Worm (Caenorhabditis elegans) whole organism, L2 larva: ENCODE measurements around the gene Y42G9A.2.

Experiments used
- C34F6.9 ChIP-seq: fragments of 150-350 bp; optimal IDR thresholded peaks from 2 replicates; lab custom pipeline; 2014; ENCODE audit warnings: missing biosample characterization, missing genetic modification characterization
- F13H6.1 ChIP-seq: sonication (generic microtip); optimal IDR thresholded peaks from 2 replicates; lab custom pipeline; 2016; ENCODE audit warnings: missing genetic modification characterization, missing compliant biosample characterization
- alr-1 ChIP-seq: fragments of 150-350 bp; optimal IDR thresholded peaks from 2 replicates; lab custom pipeline; 2014; ENCODE audit warnings: missing biosample characterization, missing genetic modification characterization
- aly-2 ChIP-seq: fragments of 150-350 bp; optimal IDR thresholded peaks from 2 replicates; lab custom pipeline; 2014; ENCODE audit warnings: missing biosample characterization, missing genetic modification characterization
- ama-1 ChIP-seq: fragments of 150-350 bp; optimal IDR thresholded peaks from 2 replicates; lab custom pipeline; 2018; ENCODE audit warnings: inconsistent platforms
- blmp-1 ChIP-seq: sonication (generic microtip); optimal IDR thresholded peaks from 2 replicates; lab custom pipeline; 2017; ENCODE audit warnings: missing genetic modification characterization, mild to moderate bottlenecking, missing compliant biosample characterization, antibody characterized with exemption, moderate library complexity; ENCODE audit not compliant: insufficient read depth
- crh-2 ChIP-seq: sonication (generic microtip); optimal IDR thresholded peaks from 2 replicates; lab custom pipeline; 2017; ENCODE audit warnings: missing biosample characterization, missing genetic modification characterization
- dmd-4 ChIP-seq: sonication (generic microtip); optimal IDR thresholded peaks from 2 replicates; lab custom pipeline; 2017; ENCODE audit warnings: missing biosample characterization, missing genetic modification characterization
- egl-27 ChIP-seq: sonication (generic microtip); optimal IDR thresholded peaks from 3 replicates; lab custom pipeline; 2017; ENCODE audit warnings: missing biosample characterization, missing genetic modification reagents, missing genetic modification characterization
- elt-3 ChIP-seq: sonication (generic microtip); optimal IDR thresholded peaks from 2 replicates; lab custom pipeline; 2017; ENCODE audit warnings: missing biosample characterization, missing genetic modification characterization
- fos-1 ChIP-seq: fragments of 150-350 bp; optimal IDR thresholded peaks from 2 replicates; lab custom pipeline; 2014; ENCODE audit warnings: missing biosample characterization, missing genetic modification characterization
- gmeb-1 ChIP-seq: fragments of 150-350 bp; optimal IDR thresholded peaks from 2 replicates; lab custom pipeline; 2014; ENCODE audit warnings: missing biosample characterization, missing genetic modification characterization
- lin-11 ChIP-seq: fragments of 150-350 bp; sonication (generic microtip); optimal IDR thresholded peaks from 2 replicates; lab custom pipeline; 2014; ENCODE audit warnings: missing biosample characterization, missing genetic modification characterization, inconsistent platforms, mixed read lengths
- lsy-2 ChIP-seq, 2 experiments: fragments of 150-350 bp in 1 of 2; sonication (generic microtip) in 1 of 2; optimal IDR thresholded peaks; 2 replicates each; lab custom pipeline; 2014 to 2017; ENCODE audit warnings: missing biosample characterization in 2 of 2, missing genetic modification characterization in 2 of 2
- mdl-1 ChIP-seq, 2 experiments: fragments of 150-350 bp in 1 of 2; sonication (generic microtip) in 1 of 2; optimal IDR thresholded peaks; 2 replicates each; lab custom pipeline; 2017; ENCODE audit warnings: missing biosample characterization in 2 of 2, missing genetic modification characterization in 2 of 2
- nhr-11 ChIP-seq: fragments of 150-350 bp; optimal IDR thresholded peaks from 2 replicates; lab custom pipeline; 2014; ENCODE audit warnings: missing biosample characterization, missing genetic modification characterization
- nhr-12 ChIP-seq: fragments of 150-350 bp; optimal IDR thresholded peaks from 2 replicates; lab custom pipeline; 2014; ENCODE audit warnings: missing biosample characterization, missing genetic modification characterization
- nhr-129 ChIP-seq: fragments of 150-350 bp; optimal IDR thresholded peaks from 2 replicates; lab custom pipeline; 2014; ENCODE audit warnings: missing biosample characterization, missing genetic modification characterization
- nhr-23 ChIP-seq: fragments of 150-350 bp; optimal IDR thresholded peaks from 2 replicates; lab custom pipeline; 2014; ENCODE audit warnings: missing biosample characterization, missing genetic modification reagents, missing genetic modification characterization
- nhr-237 ChIP-seq: fragments of 150-350 bp; optimal IDR thresholded peaks from 2 replicates; lab custom pipeline; 2014; ENCODE audit warnings: missing biosample characterization, missing genetic modification characterization
- nhr-25 ChIP-seq: fragments of 150-350 bp; sonication (generic microtip); optimal IDR thresholded peaks from 3 replicates; lab custom pipeline; 2014; ENCODE audit warnings: missing biosample characterization, missing genetic modification characterization
- nhr-6 ChIP-seq: fragments of 150-350 bp; optimal IDR thresholded peaks from 2 replicates; lab custom pipeline; 2014; ENCODE audit warnings: missing biosample characterization, missing genetic modification characterization
- nhr-77 ChIP-seq: fragments of 150-350 bp; optimal IDR thresholded peaks from 2 replicates; lab custom pipeline; 2014; ENCODE audit warnings: missing biosample characterization, missing genetic modification characterization
- skn-1 ChIP-seq: sonication (generic microtip); optimal IDR thresholded peaks from 2 replicates; lab custom pipeline; 2017; ENCODE audit warnings: missing biosample characterization, missing genetic modification characterization
- sma-9 ChIP-seq, 2 experiments: fragments of 150-350 bp in 1 of 2; sonication (generic microtip) in 1 of 2; optimal IDR thresholded peaks; 2 replicates each; lab custom pipeline; 2014 to 2016; ENCODE audit warnings: missing genetic modification characterization in 2 of 2, mild to moderate bottlenecking in 1 of 2, missing biosample characterization in 1 of 2, missing compliant biosample characterization in 1 of 2, missing genetic modification reagents in 1 of 2, moderate library complexity in 1 of 2
- snpc-4 ChIP-seq: fragments of 150-350 bp; optimal IDR thresholded peaks from 2 replicates; lab custom pipeline; 2014; ENCODE audit warnings: missing biosample characterization, missing genetic modification characterization
- unc-39 ChIP-seq: fragments of 150-350 bp; optimal IDR thresholded peaks from 2 replicates; lab custom pipeline; 2014; ENCODE audit warnings: missing biosample characterization, missing genetic modification characterization
- unc-55 ChIP-seq: fragments of 150-350 bp; sonication (generic microtip); optimal IDR thresholded peaks from 3 replicates; lab custom pipeline; 2014; ENCODE audit warnings: missing biosample characterization, missing genetic modification reagents, missing genetic modification characterization
- unc-62 ChIP-seq: fragments of 150-350 bp; optimal IDR thresholded peaks from 2 replicates; lab custom pipeline; 2014; ENCODE audit warnings: missing biosample characterization, missing genetic modification reagents, missing genetic modification characterization
- zag-1 ChIP-seq: fragments of 150-350 bp; optimal IDR thresholded peaks from 2 replicates; lab custom pipeline; 2014; ENCODE audit warnings: missing biosample characterization, missing genetic modification characterization
- ztf-1 ChIP-seq: fragments of 200-800 bp; sonication (Bioruptor generic); conservative IDR thresholded peaks from 2 replicates; pipeline ENCODE4 v1.3.6; 2022; ENCODE audit warnings: missing genetic modification characterization, missing compliant biosample characterization
- ztf-11 ChIP-seq: sonication (generic microtip); optimal IDR thresholded peaks from 2 replicates; lab custom pipeline; 2017; ENCODE audit warnings: missing biosample characterization, missing genetic modification characterization
- ztf-4 ChIP-seq: fragments of 150-350 bp; optimal IDR thresholded peaks from 2 replicates; lab custom pipeline; 2014; ENCODE audit warnings: missing biosample characterization, missing genetic modification characterization

Gene Y42G9A.2

DNA sequence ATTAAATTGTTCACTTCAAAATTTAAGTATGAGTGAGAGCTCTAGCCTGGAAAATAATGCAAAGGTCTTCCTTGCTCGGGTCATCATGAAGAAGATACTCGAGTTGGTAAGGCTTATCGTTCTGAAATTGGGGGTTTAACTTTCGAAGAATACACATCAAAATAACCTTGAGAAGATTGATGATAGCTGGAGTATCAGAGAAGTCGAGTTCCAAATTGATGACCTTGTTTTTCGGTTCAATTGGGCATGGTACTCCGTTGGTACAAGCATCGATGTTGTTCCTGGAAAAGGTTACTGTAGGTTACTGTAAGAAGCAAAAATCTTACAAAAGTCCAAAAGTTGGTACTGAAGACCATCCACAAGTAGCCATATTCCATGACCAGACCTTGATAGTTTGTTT lies 28.2 kb downstream of the Y42G9A.2 start:
- no peak for TF ChIP-seq nhr-25 (tag; lab: Kevin White, UChicago)
- no peak for TF ChIP-seq snpc-4 (tag; lab: Kevin White, UChicago)
- no peak for TF ChIP-seq fos-1
- no peak for TF ChIP-seq lin-11 (tag; lab: Kevin White, UChicago)
- no peak for TF ChIP-seq elt-3
- no peak for TF ChIP-seq unc-39 (tag; lab: Kevin White, UChicago)
- TF ChIP-seq skn-1 (tag; lab: Kevin White, UChicago), result no peak
- TF ChIP-seq gmeb-1 (tag; lab: Kevin White, UChicago), result no peak
- TF ChIP-seq C34F6.9 (tag; lab: Kevin White, UChicago), result no peak
- TF ChIP-seq egl-27 (tag; lab: Kevin White, UChicago), result no peak
- TF ChIP-seq nhr-129, result no peak
- TF ChIP-seq nhr-23 (tag; lab: Kevin White, UChicago), result no peak
- TF ChIP-seq sma-9 (GFP tag; optimal IDR thresholded peaks at IDR 0.05; lab: Kevin White, UChicago), result no peak
- no peak for TF ChIP-seq sma-9 (tag; optimal IDR thresholded peaks at IDR 0.05; lab: Kevin White, UChicago)
- TF ChIP-seq ztf-1 (GFP tag; lab: Robert Waterston, UW), result no peak
- TF ChIP-seq nhr-11 (tag; lab: Kevin White, UChicago), result no peak
- no peak for TF ChIP-seq nhr-12 (tag; lab: Kevin White, UChicago)
- no peak for TF ChIP-seq alr-1
- no peak for TF ChIP-seq unc-55
- no peak for TF ChIP-seq ama-1
- TF ChIP-seq blmp-1 (tag; lab: Kevin White, UChicago), result no peak

DNA sequence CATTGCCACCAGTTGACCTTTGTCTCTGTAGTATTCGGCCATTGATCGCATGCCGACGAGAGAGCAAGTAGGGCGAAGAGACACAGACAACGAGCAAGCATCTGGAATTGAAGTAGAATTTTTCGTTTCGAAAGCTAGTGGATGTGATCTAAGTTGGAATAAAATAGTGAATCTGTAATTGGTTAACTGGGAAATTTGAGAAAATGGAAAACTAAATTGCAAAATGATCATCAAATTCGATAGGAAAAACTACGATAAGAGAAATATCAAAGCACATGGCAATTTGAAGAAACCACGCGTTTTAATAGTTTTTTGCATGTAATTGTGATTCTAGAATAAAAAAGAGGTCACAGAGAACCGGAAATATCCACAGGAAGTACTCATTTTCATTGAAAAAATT lies 28.8 kb downstream of the Y42G9A.2 start, which contains the start of gene F42A10.6:
TSS of gene F42A10.6 (minus strand) at position 101 of the 400 bp plus-strand sequence.
- TF ChIP-seq unc-62 (GFP tag; lab: Kevin White, UChicago) (no peak), fos-1 (peak; percentile 23)

DNA sequence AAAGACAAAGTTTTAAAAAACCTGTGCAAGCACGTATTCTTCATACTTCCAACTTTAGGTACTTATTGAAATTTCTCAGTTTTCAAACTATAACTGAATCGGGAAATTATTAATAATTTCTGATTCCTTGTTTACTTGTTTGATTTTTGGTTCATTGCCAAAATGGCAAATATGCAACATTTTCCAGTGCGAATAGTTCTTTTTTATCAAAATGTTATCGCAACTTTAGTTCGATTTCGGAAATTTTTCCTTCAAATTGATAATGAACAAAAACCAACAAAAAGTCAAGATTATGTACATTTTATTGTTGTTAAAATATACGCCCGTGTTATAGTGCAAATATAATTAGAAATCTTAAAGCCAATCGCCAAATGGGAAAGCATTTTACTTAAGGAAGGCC lies 29.6 kb downstream of the Y42G9A.2 start:
- no peak for TF ChIP-seq lsy-2 (tag; optimal IDR thresholded peaks at IDR 0.05; lab: Kevin White, UChicago)
- no peak for TF ChIP-seq nhr-237 (tag; lab: Kevin White, UChicago)
- peak; percentile 45 for TF ChIP-seq fos-1
- TF ChIP-seq ztf-11, result no peak
- no peak for TF ChIP-seq ama-1

DNA sequence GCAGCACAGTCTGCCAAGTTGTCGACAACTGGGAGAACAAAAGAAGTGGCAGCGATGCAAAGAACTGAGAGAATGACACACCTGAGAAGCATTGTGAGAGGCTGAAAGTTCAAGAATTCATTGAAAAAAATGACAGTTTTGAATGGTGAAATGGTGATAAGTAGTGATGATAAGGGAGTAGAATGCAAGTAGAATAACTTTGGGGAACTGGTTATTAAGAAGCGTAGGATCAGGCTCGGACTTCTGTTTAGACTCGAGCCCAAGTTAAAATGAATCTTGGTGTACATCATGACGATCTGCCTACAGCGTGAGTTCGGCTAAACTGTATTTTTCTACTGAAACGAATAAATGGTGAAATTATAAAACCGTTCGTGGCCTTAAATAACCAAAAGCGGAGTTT lies 30.6 kb downstream of the Y42G9A.2 start, which contains the start of gene F42A10.7:
TSS of gene F42A10.7 (minus strand) at position 101 of the 400 bp plus-strand sequence.
- no peak for TF ChIP-seq unc-62 (GFP tag; lab: Kevin White, UChicago)
- no peak for TF ChIP-seq nhr-77
- no peak for TF ChIP-seq skn-1 (tag; lab: Kevin White, UChicago)
- no peak for TF ChIP-seq zag-1 (tag; lab: Kevin White, UChicago)
- TF ChIP-seq egl-27 (tag; lab: Kevin White, UChicago), result no peak
- no peak for TF ChIP-seq gmeb-1 (tag; lab: Kevin White, UChicago)
- TF ChIP-seq lin-11 (tag; lab: Kevin White, UChicago), result no peak
- no peak for TF ChIP-seq nhr-11 (tag; lab: Kevin White, UChicago)
- TF ChIP-seq unc-55, result no peak
- TF ChIP-seq aly-2, result no peak
- TF ChIP-seq nhr-237 (tag; lab: Kevin White, UChicago), result no peak
- no peak for TF ChIP-seq nhr-6 (tag; lab: Kevin White, UChicago)
- TF ChIP-seq ztf-1 (GFP tag; lab: Robert Waterston, UW), result no peak
- no peak for TF ChIP-seq ztf-4
- no peak for TF ChIP-seq elt-3
- no peak for TF ChIP-seq F13H6.1 (tag; lab: Kevin White, UChicago)
- no peak for TF ChIP-seq ztf-11
- TF ChIP-seq, all 48 proteins: peak for 0

DNA sequence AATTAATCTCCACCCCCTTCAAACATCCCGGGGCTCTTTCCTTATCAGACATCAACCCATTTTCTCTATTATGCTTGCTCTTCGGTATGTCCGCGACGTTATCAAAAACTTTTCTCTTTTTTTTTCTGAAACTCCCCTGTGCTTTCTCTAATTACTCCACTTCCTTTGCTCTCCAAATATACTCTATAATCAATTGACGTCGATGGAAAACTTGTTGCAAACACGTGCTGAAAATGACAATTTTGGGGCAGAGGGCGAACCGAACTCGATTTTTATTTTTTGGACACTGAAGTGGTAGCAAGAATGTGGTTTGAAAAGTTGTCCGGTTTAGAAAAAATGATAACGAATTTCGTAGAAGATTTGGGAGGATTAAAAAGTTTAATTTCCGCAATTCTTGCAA lies 31.1 kb downstream of the Y42G9A.2 start:
- TF ChIP-seq sma-9 (GFP tag; optimal IDR thresholded peaks at IDR 0.05; lab: Kevin White, UChicago), result peak; percentile 83
- TF ChIP-seq sma-9 (tag; optimal IDR thresholded peaks at IDR 0.05; lab: Kevin White, UChicago), result no peak
- no peak for TF ChIP-seq ama-1
- TF ChIP-seq dmd-4 (tag; lab: Kevin White, UChicago), result no peak
- peak in 1 of 2 experiments; percentile 8 for TF ChIP-seq mdl-1 (tag; optimal IDR thresholded peaks at IDR 0.05; lab: Kevin White, UChicago)
- no peak for TF ChIP-seq nhr-77
- peak; percentile 76 for TF ChIP-seq fos-1
- TF ChIP-seq nhr-11 (tag; lab: Kevin White, UChicago), result no peak
- no peak for TF ChIP-seq lsy-2 (tag; optimal IDR thresholded peaks at IDR 0.05; lab: Kevin White, UChicago)
- no peak for TF ChIP-seq elt-3
- peak; percentile 6 for TF ChIP-seq gmeb-1 (tag; lab: Kevin White, UChicago)
- peak; percentile 44 for TF ChIP-seq crh-2 (tag; lab: Kevin White, UChicago)
- peak; percentile 13 for TF ChIP-seq F13H6.1 (tag; lab: Kevin White, UChicago)
- TF ChIP-seq, all 48 proteins: peak for 6
